Fruit fly (Drosophila melanogaster) whole organism, embryonic: ENCODE results near the gene anchor.

Source experiments
- Gug ChIP-seq: fragments of 200-800 bp; sonication (Bioruptor generic); IDR thresholded peaks from 4 replicates; pipeline ENCODE4 v1.3.6; 2022; ENCODE audit warnings: missing biosample characterization, missing genetic modification characterization
- Spps ChIP-seq: fragments of 200-800 bp; sonication (Bioruptor generic); optimal IDR thresholded peaks from 2 replicates; lab custom pipeline; 2018; ENCODE audit warnings: missing biosample characterization, mild to moderate bottlenecking, missing genetic modification characterization
- h ChIP-seq: fragments of >200 bp; optimal IDR thresholded peaks from 2 replicates; lab custom pipeline; 2017

- TF ChIP-seq h (lab: Kevin White, UChicago) (no peak), Spps (tag; lab: Kevin White, UChicago) (no peak), Gug (GFP tag; lab: Robert Waterston, UW) (no peak)
Measured at dm6 chr3L:17624208-17624826, 2.7 kb downstream of the anchor start.
